Worm (Caenorhabditis elegans) whole organism, late embryonic: ENCODE results near the gene C51E3.10.

ENCODE experiments used
- F13H6.1 ChIP-seq: sonication (generic microtip); optimal IDR thresholded peaks from 2 replicates; lab custom pipeline; 2016; ENCODE audit warnings: missing genetic modification characterization, missing compliant biosample characterization
- K02D7.2 ChIP-seq: sonication (generic microtip); optimal IDR thresholded peaks from 2 replicates; lab custom pipeline; 2017; ENCODE audit warnings: mild to moderate bottlenecking, missing genetic modification characterization, missing compliant biosample characterization
- Y22D7AL.16 ChIP-seq: sonication (generic microtip); optimal IDR thresholded peaks from 2 replicates; lab custom pipeline; 2016; ENCODE audit warnings: missing genetic modification characterization, missing compliant biosample characterization
- ahr-1 ChIP-seq: sonication (generic microtip); optimal IDR thresholded peaks from 2 replicates; lab custom pipeline; 2016; ENCODE audit warnings: missing genetic modification characterization, missing compliant biosample characterization
- ama-1 ChIP-seq: fragments of 150-350 bp; optimal IDR thresholded peaks from 2 replicates; lab custom pipeline; 2014
- ceh-14 ChIP-seq: sonication (generic microtip); optimal IDR thresholded peaks from 2 replicates; lab custom pipeline; 2016; ENCODE audit warnings: missing genotype, missing genetic modification characterization, missing compliant biosample characterization
- ceh-22 ChIP-seq: sonication (generic microtip); optimal IDR thresholded peaks from 2 replicates; lab custom pipeline; 2017; ENCODE audit warnings: missing biosample characterization, missing genetic modification characterization
- ceh-30 ChIP-seq: fragments of 150-350 bp; optimal IDR thresholded peaks from 2 replicates; lab custom pipeline; 2014; ENCODE audit warnings: missing biosample characterization, missing genetic modification characterization
- ceh-45 ChIP-seq: fragments of 200-800 bp; sonication (Bioruptor generic); IDR thresholded peaks from 2 replicates; pipeline ENCODE4 v1.3.6; 2022; ENCODE audit warnings: missing genetic modification reagents, missing genetic modification characterization, missing compliant biosample characterization
- ceh-6 ChIP-seq: fragments of 200-800 bp; sonication (Bioruptor generic); optimal IDR thresholded peaks from 2 replicates; lab custom pipeline; 2018; ENCODE audit warnings: mild to moderate bottlenecking, missing genetic modification characterization, missing compliant biosample characterization
- dmd-4 ChIP-seq: sonication (generic microtip); optimal IDR thresholded peaks from 2 replicates; lab custom pipeline; 2016; ENCODE audit warnings: borderline replicate concordance, missing genetic modification characterization, missing compliant biosample characterization
- elt-2 ChIP-seq: sonication (generic microtip); optimal IDR thresholded peaks from 2 replicates; lab custom pipeline; 2016; ENCODE audit warnings: missing genetic modification reagents, missing genetic modification characterization, missing compliant biosample characterization
- elt-4 ChIP-seq: sonication (generic microtip); optimal IDR thresholded peaks from 2 replicates; lab custom pipeline; 2016; ENCODE audit warnings: missing genetic modification characterization, missing compliant biosample characterization
- eyg-1 ChIP-seq: sonication (generic microtip); optimal IDR thresholded peaks from 2 replicates; lab custom pipeline; 2016; ENCODE audit warnings: missing genotype, missing genetic modification characterization, missing compliant biosample characterization
- fkh-6 ChIP-seq: sonication (generic microtip); optimal IDR thresholded peaks from 2 replicates; lab custom pipeline; 2016; ENCODE audit warnings: missing genetic modification characterization, missing compliant biosample characterization
- hlh-15 ChIP-seq: sonication (generic microtip); optimal IDR thresholded peaks from 2 replicates; lab custom pipeline; 2016; ENCODE audit warnings: missing genetic modification characterization, missing compliant biosample characterization
- hlh-30 ChIP-seq: sonication (generic microtip); optimal IDR thresholded peaks from 2 replicates; lab custom pipeline; 2017; ENCODE audit warnings: antibody characterized with exemption, missing genetic modification characterization, missing compliant biosample characterization; ENCODE audit not compliant: insufficient read depth
- lim-6 ChIP-seq: sonication (generic microtip); optimal IDR thresholded peaks from 2 replicates; lab custom pipeline; 2016; ENCODE audit warnings: missing genetic modification characterization, missing compliant biosample characterization
- lin-11 ChIP-seq: fragments of 200-800 bp; sonication (Bioruptor generic); optimal IDR thresholded peaks from 2 replicates; lab custom pipeline; 2018; ENCODE audit warnings: mild to moderate bottlenecking, missing genetic modification characterization, missing compliant biosample characterization
- madf-2 ChIP-seq: sonication (generic microtip); optimal IDR thresholded peaks from 2 replicates; lab custom pipeline; 2017; ENCODE audit warnings: missing genetic modification characterization, missing compliant biosample characterization
- nfya-1 ChIP-seq: sonication (generic microtip); optimal IDR thresholded peaks from 2 replicates; lab custom pipeline; 2017; ENCODE audit warnings: missing genetic modification characterization, mild to moderate bottlenecking, missing compliant biosample characterization, antibody characterized with exemption, moderate library complexity
- nhr-232 ChIP-seq: sonication (generic microtip); optimal IDR thresholded peaks from 2 replicates; lab custom pipeline; 2016; ENCODE audit warnings: missing genetic modification characterization, missing compliant biosample characterization
- odd-2 ChIP-seq: sonication (generic microtip); optimal IDR thresholded peaks from 2 replicates; lab custom pipeline; 2017; ENCODE audit warnings: antibody characterized with exemption, mild to moderate bottlenecking, missing genetic modification characterization, missing compliant biosample characterization
- pag-3 ChIP-seq: sonication (generic microtip); optimal IDR thresholded peaks from 2 replicates; lab custom pipeline; 2016; ENCODE audit warnings: missing compliant biosample characterization, missing genetic modification characterization, borderline replicate concordance
- pros-1 ChIP-seq: fragments of 150-350 bp; optimal IDR thresholded peaks from 2 replicates; lab custom pipeline; 2014; ENCODE audit warnings: missing biosample characterization, missing genetic modification reagents, missing genetic modification characterization
- tbx-2 ChIP-seq: sonication (generic microtip); optimal IDR thresholded peaks from 2 replicates; lab custom pipeline; 2016; ENCODE audit warnings: missing genetic modification characterization, missing compliant biosample characterization
- tbx-7 ChIP-seq: sonication (generic microtip); optimal IDR thresholded peaks from 2 replicates; lab custom pipeline; 2016; ENCODE audit warnings: missing genotype, missing genetic modification characterization, missing compliant biosample characterization
- ttx-3 ChIP-seq: sonication (generic microtip); optimal IDR thresholded peaks from 2 replicates; lab custom pipeline; 2016; ENCODE audit warnings: missing genetic modification reagents, missing genetic modification characterization, missing compliant biosample characterization
- unc-3 ChIP-seq, 2 experiments: fragments of 200-800 bp in 1 of 2; sonication (Bioruptor generic) in 1 of 2; sonication (generic microtip) in 1 of 2; conservative IDR thresholded peaks in 1 of 2; optimal IDR thresholded peaks in 1 of 2; 2 replicates each; pipeline versions ENCODE4 v1.3.6 to Lab custom; 2016 to 2022; ENCODE audit warnings: missing compliant biosample characterization in 2 of 2, missing genetic modification characterization in 2 of 2, missing genetic modification reagents in 1 of 2
- unc-42 ChIP-seq: sonication (generic microtip); optimal IDR thresholded peaks from 2 replicates; lab custom pipeline; 2016; ENCODE audit warnings: missing genotype, missing genetic modification characterization, missing compliant biosample characterization
- unc-55 ChIP-seq: sonication (generic microtip); optimal IDR thresholded peaks from 2 replicates; lab custom pipeline; 2017; ENCODE audit warnings: missing biosample characterization, missing genetic modification reagents, missing genetic modification characterization
- unc-86 ChIP-seq: sonication (generic microtip); optimal IDR thresholded peaks from 2 replicates; lab custom pipeline; 2016; ENCODE audit warnings: missing genetic modification characterization, missing compliant biosample characterization
- zip-5 ChIP-seq: sonication (generic microtip); optimal IDR thresholded peaks from 2 replicates; lab custom pipeline; 2016; ENCODE audit warnings: missing genetic modification characterization, missing compliant biosample characterization

The C51E3.10 gene

DNA sequence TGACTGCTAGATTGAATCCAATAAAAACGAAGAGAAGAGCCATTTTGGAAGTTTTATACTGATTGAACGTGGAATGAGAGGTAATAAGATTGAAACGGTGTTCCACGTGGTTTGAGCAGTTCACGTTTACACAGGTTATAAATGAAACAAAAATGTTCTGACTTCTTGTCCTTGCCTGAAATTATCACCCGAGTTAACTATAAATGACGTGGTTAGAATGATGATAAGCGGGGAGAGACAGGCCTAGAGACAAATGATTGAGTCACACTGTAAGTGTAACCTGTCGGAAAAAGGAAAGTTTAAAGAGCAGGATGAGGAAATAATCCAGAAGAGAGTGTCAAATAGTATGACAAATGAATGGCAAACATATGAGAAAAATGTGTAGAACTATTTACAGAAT lies at the start of gene C51E3.10:
TSS of gene C51E3.10 (minus strand) at position 181 of the 400 bp plus-strand sequence.
- peak; percentile 29 for TF ChIP-seq elt-2 (tag; lab: Kevin White, UChicago)
- no peak for TF ChIP-seq ttx-3

DNA sequence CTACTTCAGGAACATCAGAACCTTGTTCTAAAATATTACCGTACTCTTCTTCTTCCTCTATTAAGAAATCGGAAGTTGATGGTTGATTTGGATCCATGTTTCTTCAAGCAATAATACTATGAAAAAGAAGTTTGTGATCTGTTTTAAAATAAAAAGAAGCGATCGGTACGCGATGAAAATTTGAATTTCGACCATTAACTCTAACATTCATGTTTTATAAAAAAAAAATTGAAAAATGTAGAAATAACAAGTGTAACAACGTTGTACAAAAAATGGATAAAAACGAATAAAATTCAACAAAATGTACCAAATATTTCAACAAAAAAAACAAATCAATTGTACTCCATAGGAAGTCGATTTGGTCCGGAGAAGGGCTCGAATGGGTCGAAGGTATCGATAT lies 49.3 kb upstream of the C51E3.10 start, which contains the start of gene tftc-3:
TSS of gene tftc-3 (minus strand) at position 101 of the 400 bp plus-strand sequence.
- TF ChIP-seq ceh-14 (tag; lab: Kevin White, UChicago) (no peak), ceh-6 (no peak), lin-11 (tag; lab: Kevin White, UChicago) (no peak), unc-86 (tag; lab: Kevin White, UChicago) (no peak), ceh-30 (no peak), ahr-1 (tag; lab: Kevin White, UChicago) (no peak), F13H6.1 (tag; lab: Kevin White, UChicago) (no peak), elt-4 (no peak), ceh-45 (no peak), tbx-7 (tag; lab: Kevin White, UChicago) (no peak), elt-2 (tag; lab: Kevin White, UChicago) (no peak), Y22D7AL.16 (tag; lab: Kevin White, UChicago) (no peak), nhr-232 (tag; lab: Kevin White, UChicago) (no peak), hlh-30 (no peak), dmd-4 (tag; lab: Kevin White, UChicago) (no peak)
- TF ChIP-seq, all 69 proteins: peak for 0

ce11 chrV:10206502-10206901 lies 45.6 kb upstream of the C51E3.10 start, which contains the start of gene rpc-25:
rpc-25 (minus strand) TSS chrV:10206602.
- no peak for TF ChIP-seq zip-5 (tag; lab: Kevin White, UChicago)
- TF ChIP-seq eyg-1 = no peak
- TF ChIP-seq pag-3 (tag; lab: Kevin White, UChicago) = no peak
- no peak for TF ChIP-seq madf-2
- no peak for TF ChIP-seq hlh-15 (tag; lab: Kevin White, UChicago)
- TF ChIP-seq unc-55 (GFP tag; lab: Kevin White, UChicago) = no peak
- TF ChIP-seq tbx-2 (tag; lab: Kevin White, UChicago) = no peak
- TF ChIP-seq fkh-6 = no peak
- no peak for TF ChIP-seq ama-1 (lab: Kevin White, UChicago)
- no peak for TF ChIP-seq odd-2
- no peak for TF ChIP-seq nfya-1 (tag; lab: Kevin White, UChicago)
- no peak for TF ChIP-seq unc-3 (GFP tag; conservative IDR thresholded peaks at IDR 0.05; lab: Robert Waterston, UW)
- TF ChIP-seq unc-3 (tag; optimal IDR thresholded peaks at IDR 0.05; lab: Kevin White, UChicago) = no peak
- TF ChIP-seq lim-6 = no peak
- TF ChIP-seq, all 69 proteins: peak for 0

ce11 chrV:10205483-10205882 lies 44.5 kb upstream of the C51E3.10 start, which contains the start of gene ZK856.16:
ZK856.16 (minus strand) TSS chrV:10205583.
- TF ChIP-seq K02D7.2 (tag; lab: Kevin White, UChicago) = no peak

DNA sequence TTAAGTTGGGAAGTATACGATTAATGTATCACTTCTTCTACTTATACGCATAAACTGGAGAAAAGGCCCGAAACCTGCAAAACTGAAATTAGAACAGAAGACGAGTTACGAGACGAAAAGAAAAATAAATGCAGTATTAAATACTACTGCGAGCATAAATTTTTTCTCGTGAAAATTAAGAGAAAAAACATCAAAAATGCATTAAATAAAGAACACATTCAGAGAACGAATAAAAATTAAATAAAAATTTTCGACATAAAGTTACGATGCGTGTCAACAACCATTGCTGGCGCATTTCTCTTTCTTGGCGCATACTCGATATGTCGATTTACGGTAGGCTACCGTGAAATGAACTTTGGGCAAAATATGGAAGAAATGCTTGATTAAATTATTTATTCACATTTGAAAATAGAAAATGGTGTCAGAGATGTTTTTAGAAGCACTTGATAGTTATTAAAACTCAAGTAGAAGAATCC lies 44.0 kb upstream of the C51E3.10 start, which contains the start of the genes ZK856.19 and ZK856.11:
TSS of gene ZK856.19 (minus strand) at position 51 of the 476 bp plus-strand sequence.
TSS of gene ZK856.11 (minus strand) at position 76 of the 476 bp plus-strand sequence.
- TF ChIP-seq ceh-22 (tag; lab: Kevin White, UChicago) (no peak), elt-4 (no peak), unc-42 (tag; lab: Kevin White, UChicago) (peak; percentile 20), nfya-1 (tag; lab: Kevin White, UChicago) (peak; percentile 21), pros-1 (tag; lab: Kevin White, UChicago) (no peak), eyg-1 (no peak)
